Worm (Caenorhabditis elegans): Measurements from ENCODE around the gene lmd-5.

- no peak for TF ChIP-seq pha-4 (tag; optimal IDR thresholded peaks at IDR 0.05)
- no peak for TF ChIP-seq elt-3 (tag; optimal IDR thresholded peaks at IDR 0.05)
- TF ChIP-seq ceh-39 (tag; optimal IDR thresholded peaks at IDR 0.05): no peak
- TF ChIP-seq mep-1 (tag; optimal IDR thresholded peaks at IDR 0.05): no peak
- no peak for TF ChIP-seq mab-5 (tag; optimal IDR thresholded peaks at IDR 0.05)
- no peak for TF ChIP-seq unc-120 (tag; optimal IDR thresholded peaks at IDR 0.05; ENCODE audit: poor library complexity, severe bottlenecking)
- TF ChIP-seq blmp-1 (tag; optimal IDR thresholded peaks at IDR 0.05): no peak
- TF ChIP-seq sem-2 (GFP tag; optimal IDR thresholded peaks at IDR 0.05): no peak
- TF ChIP-seq nhr-76 (tag; optimal IDR thresholded peaks at IDR 0.05): no peak
- TF ChIP-seq elt-1 (tag; optimal IDR thresholded peaks at IDR 0.05; ENCODE audit: borderline replicate concordance, insufficient read depth): no peak
- no peak for TF ChIP-seq unc-62 (GFP tag; optimal IDR thresholded peaks at IDR 0.05)
- TF ChIP-seq unc-39 (tag; optimal IDR thresholded peaks at IDR 0.05): no peak
Observed at ce11 chrV:7120168-7120567, 3.3 kb upstream of the lmd-5 start, which contains the start of gene srx-34.
